Worm (Caenorhabditis elegans): ENCODE results near the gene lig-1.

lig-1 gene

DNA sequence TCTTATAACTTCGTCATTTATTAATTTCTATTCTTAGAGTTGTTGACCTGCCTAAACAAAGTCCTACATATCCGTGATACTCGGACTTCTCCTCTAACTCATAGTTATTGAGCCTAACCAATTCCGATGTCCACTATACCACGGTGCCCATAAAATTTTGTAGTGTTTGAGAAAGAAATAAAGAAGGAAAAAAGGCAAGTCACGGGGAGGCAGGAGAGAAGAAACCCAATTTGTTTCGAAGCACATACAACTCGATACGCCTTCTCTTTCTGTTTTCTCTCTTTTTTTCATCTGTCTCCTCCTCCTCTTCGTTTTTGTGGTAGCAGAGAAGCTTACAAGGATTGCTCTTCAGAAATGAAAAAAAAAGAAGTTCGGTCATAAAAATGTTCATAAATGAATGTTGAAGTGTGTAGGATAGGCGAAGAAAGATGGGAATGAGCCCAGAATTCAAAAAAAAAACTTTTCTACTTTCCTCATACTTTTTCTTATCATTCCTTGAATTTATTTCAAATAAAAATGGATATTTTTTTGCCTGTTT lies 20.8 kb downstream of the lig-1 start:
- TF ChIP-seq lin-32 (GFP tag; optimal IDR thresholded peaks at IDR 0.05) (no peak), zip-8 (tag; optimal IDR thresholded peaks at IDR 0.05) (no peak), nhr-12 (tag; optimal IDR thresholded peaks at IDR 0.05) (no peak), sptf-1 (tag; optimal IDR thresholded peaks at IDR 0.05) (no peak), nhr-28 (tag; optimal IDR thresholded peaks at IDR 0.05) (no peak), ces-1 (GFP tag; optimal IDR thresholded peaks at IDR 0.05) (peak; percentile 54)

DNA sequence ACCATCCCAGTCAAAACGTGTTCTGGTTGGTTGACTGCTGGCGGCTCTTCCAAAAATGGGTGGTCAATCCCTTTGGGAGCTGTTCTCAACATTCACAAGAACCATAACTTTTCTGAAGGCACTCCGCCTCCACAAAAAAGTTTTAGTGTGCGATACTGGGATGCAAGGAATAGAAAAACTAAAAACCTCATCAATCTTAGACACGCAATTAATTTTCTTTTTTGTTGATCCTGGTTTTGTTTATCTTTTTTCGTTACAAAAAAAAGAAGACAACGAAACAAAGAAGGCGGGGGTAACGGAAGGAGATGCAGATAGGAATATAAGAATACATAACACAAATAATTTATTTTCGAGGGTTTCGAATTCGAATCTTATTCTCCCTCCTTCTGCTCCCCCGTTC lies 24.3 kb downstream of the lig-1 start:
- TF ChIP-seq mab-5 (tag; optimal IDR thresholded peaks at IDR 0.05) (no peak), sptf-1 (tag; optimal IDR thresholded peaks at IDR 0.05) (no peak), pha-4 (tag; optimal IDR thresholded peaks at IDR 0.05) (no peak), elt-1 (tag; optimal IDR thresholded peaks at IDR 0.05; ENCODE audit: borderline replicate concordance, insufficient read depth) (no peak), mep-1 (tag; optimal IDR thresholded peaks at IDR 0.05) (no peak), bed-3 (GFP tag; optimal IDR thresholded peaks at IDR 0.05) (no peak), tbx-8 (GFP tag; optimal IDR thresholded peaks at IDR 0.05) (no peak), drap-1 (GFP tag; optimal IDR thresholded peaks at IDR 0.05) (no peak), ces-1 (GFP tag; optimal IDR thresholded peaks at IDR 0.05) (no peak), ham-2 (GFP tag; optimal IDR thresholded peaks at IDR 0.05) (no peak), cnd-1 (tag; optimal IDR thresholded peaks at IDR 0.05) (no peak)

DNA sequence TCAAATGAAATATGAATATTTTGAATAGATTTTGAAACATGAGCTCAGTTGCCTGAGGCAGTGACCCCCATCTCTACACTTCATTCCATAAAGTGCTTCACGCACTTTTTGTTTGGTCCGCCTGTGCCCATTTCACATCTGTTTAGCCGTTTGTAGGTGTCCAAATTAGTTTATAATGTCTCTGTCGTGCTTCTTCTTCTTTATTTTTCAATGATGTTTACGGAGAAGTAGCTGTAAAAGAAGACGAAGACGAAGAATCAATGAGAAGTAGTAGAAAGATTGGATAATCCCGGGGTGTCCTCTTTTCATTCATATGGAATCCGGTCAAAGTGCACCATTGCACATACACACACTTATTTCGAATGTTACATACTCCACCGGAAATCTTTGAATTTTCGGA lies 25.5 kb downstream of the lig-1 start:
- TF ChIP-seq ceh-39 (tag; optimal IDR thresholded peaks at IDR 0.05), result no peak
- no peak for TF ChIP-seq mep-1 (tag; optimal IDR thresholded peaks at IDR 0.05)
- TF ChIP-seq ces-1 (GFP tag; optimal IDR thresholded peaks at IDR 0.05), result peak; percentile 75
- no peak for TF ChIP-seq blmp-1 (tag; optimal IDR thresholded peaks at IDR 0.05)
- no peak for TF ChIP-seq snpc-4 (tag; optimal IDR thresholded peaks at IDR 0.05)
- TF ChIP-seq zip-8 (tag; optimal IDR thresholded peaks at IDR 0.05), result no peak
- no peak for TF ChIP-seq unc-62 (GFP tag; optimal IDR thresholded peaks at IDR 0.05)
- TF ChIP-seq elt-1 (tag; optimal IDR thresholded peaks at IDR 0.05; ENCODE audit: borderline replicate concordance, insufficient read depth), result no peak

DNA sequence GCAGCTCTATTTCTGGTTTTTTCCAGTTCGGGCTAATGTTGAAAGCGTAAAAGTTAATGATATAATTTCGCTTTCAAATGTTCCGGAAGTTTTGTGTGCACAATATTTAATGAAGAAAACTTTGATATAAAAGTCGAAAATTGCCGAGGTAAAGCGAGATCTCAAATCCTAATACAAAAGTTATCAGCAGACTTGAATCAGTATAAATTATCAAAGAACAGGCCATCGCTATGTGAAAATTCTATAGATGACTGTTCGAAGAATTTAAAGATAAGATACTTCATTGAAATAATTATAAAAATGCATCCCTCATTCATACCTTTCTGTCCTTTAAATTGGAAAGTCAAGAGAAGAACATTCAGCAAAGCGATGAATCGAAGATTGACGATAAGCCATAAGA lies 33.0 kb downstream of the lig-1 start, which contains the start of gene C29A12.6:
TSS of gene C29A12.6 (plus strand) at position 301 of the 400 bp plus-strand sequence.
- TF ChIP-seq flh-1 (GFP tag; optimal IDR thresholded peaks at IDR 0.05), result no peak
- no peak for TF ChIP-seq pha-4 (tag; optimal IDR thresholded peaks at IDR 0.05)
- no peak for TF ChIP-seq elt-3 (tag; optimal IDR thresholded peaks at IDR 0.05)
- no peak for TF ChIP-seq ham-2 (GFP tag; optimal IDR thresholded peaks at IDR 0.05)
- no peak for TF ChIP-seq nhr-237 (tag; optimal IDR thresholded peaks at IDR 0.05)
- TF ChIP-seq drap-1 (GFP tag; optimal IDR thresholded peaks at IDR 0.05), result no peak
- TF ChIP-seq lsy-2 (tag; optimal IDR thresholded peaks at IDR 0.05), result no peak
- TF ChIP-seq hlh-1 (tag; optimal IDR thresholded peaks at IDR 0.05), result no peak
- TF ChIP-seq sptf-1 (tag; optimal IDR thresholded peaks at IDR 0.05), result no peak
- no peak for TF ChIP-seq unc-120 (tag; optimal IDR thresholded peaks at IDR 0.05; ENCODE audit: poor library complexity, severe bottlenecking)
- no peak for TF ChIP-seq lin-32 (GFP tag; optimal IDR thresholded peaks at IDR 0.05)
- TF ChIP-seq ceh-83 (GFP tag; optimal IDR thresholded peaks at IDR 0.05), result no peak
- no peak for TF ChIP-seq ceh-43 (GFP tag; optimal IDR thresholded peaks at IDR 0.05)
- TF ChIP-seq nhr-12 (tag; optimal IDR thresholded peaks at IDR 0.05), result no peak
- no peak for TF ChIP-seq elt-1 (tag; optimal IDR thresholded peaks at IDR 0.05; ENCODE audit: borderline replicate concordance, insufficient read depth)
- no peak for TF ChIP-seq nhr-76 (tag; optimal IDR thresholded peaks at IDR 0.05)
- TF ChIP-seq sem-2 (GFP tag; optimal IDR thresholded peaks at IDR 0.05), result no peak

DNA sequence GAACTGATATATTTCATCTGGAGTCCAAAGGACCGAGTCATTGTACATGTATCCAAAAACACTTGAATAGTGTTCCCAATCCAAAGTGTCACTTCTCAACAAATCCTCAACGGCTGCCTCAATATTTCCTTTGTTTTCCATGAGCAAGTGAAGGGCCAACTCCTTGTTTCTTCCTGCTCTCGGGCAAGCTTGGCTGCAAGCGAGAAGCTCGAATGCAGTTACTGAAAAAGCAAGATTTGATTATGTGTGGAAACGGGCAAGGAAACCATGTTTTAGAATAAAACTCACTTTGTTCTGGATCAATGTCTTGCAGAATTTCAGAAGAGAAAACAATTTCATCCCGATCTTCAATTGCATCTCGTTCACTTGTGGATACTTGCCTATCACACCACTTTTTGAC lies 40.3 kb downstream of the lig-1 start:
- TF ChIP-seq ces-1 (GFP tag; optimal IDR thresholded peaks at IDR 0.05) (peak; percentile 66), hlh-1 (tag; optimal IDR thresholded peaks at IDR 0.05) (no peak)

DNA sequence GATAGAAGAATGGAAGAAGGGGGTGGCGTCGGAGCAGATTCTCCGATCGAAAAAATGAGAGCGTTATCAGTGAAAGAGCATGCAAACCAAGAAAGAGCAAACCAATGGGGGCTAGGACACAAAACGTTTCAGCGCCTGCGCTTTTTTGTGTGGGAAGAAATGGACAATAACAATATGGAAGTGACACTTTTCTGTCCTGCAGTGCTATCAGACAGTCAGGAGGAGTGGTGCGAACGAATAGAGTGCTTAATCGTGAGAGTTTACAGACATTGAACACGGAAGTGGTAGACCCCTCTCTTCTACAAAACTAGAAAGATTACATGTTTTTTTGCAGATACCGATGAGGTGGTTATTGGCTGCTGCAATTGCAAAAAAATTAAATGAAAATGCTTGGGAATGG lies 41.5 kb downstream of the lig-1 start:
- TF ChIP-seq ceh-39 (tag; optimal IDR thresholded peaks at IDR 0.05) (no peak), unc-62 (GFP tag; optimal IDR thresholded peaks at IDR 0.05) (no peak), mab-5 (tag; optimal IDR thresholded peaks at IDR 0.05) (no peak), nhr-76 (tag; optimal IDR thresholded peaks at IDR 0.05) (no peak), hlh-1 (tag; optimal IDR thresholded peaks at IDR 0.05) (no peak), sptf-1 (tag; optimal IDR thresholded peaks at IDR 0.05) (no peak), lsy-2 (tag; optimal IDR thresholded peaks at IDR 0.05) (no peak), ztf-11 (tag; optimal IDR thresholded peaks at IDR 0.05) (no peak), drap-1 (GFP tag; optimal IDR thresholded peaks at IDR 0.05) (no peak), mls-2 (tag; optimal IDR thresholded peaks at IDR 0.05) (no peak), unc-39 (tag; optimal IDR thresholded peaks at IDR 0.05) (no peak), elt-1 (tag; optimal IDR thresholded peaks at IDR 0.05; ENCODE audit: borderline replicate concordance, insufficient read depth) (no peak), nhr-2 (tag; optimal IDR thresholded peaks at IDR 0.05) (no peak)
